Fruit fly (Drosophila melanogaster) whole organism, embryonic: ENCODE measurements around the gene BomT3.

Source experiments
- CG10959 ChIP-seq: fragments of 200-800 bp; sonication (Bioruptor generic); IDR thresholded peaks from 2 replicates; pipeline ENCODE4 v1.3.6; 2022; ENCODE audit warnings: missing biosample characterization, missing genetic modification characterization
- CG12219 ChIP-seq: fragments of 200-800 bp; sonication (Bioruptor generic); optimal IDR thresholded peaks from 3 replicates; lab custom pipeline; 2018; ENCODE audit warnings: missing biosample characterization, mild to moderate bottlenecking, missing genetic modification characterization
- CG12659 ChIP-seq: fragments of 200-800 bp; sonication (Bioruptor generic); optimal IDR thresholded peaks from 3 replicates; lab custom pipeline; 2017; ENCODE audit warnings: mild to moderate bottlenecking, missing biosample characterization, missing genetic modification reagents, missing genetic modification characterization
- CG12769 ChIP-seq: fragments of 200-800 bp; sonication (Bioruptor generic); optimal IDR thresholded peaks from 2 replicates; lab custom pipeline; 2019; ENCODE audit warnings: missing biosample characterization, mild to moderate bottlenecking, missing genetic modification characterization, moderate library complexity
- CG13894 ChIP-seq: fragments of 200-800 bp; sonication (Bioruptor generic); optimal IDR thresholded peaks from 3 replicates; lab custom pipeline; 2018; ENCODE audit warnings: missing biosample characterization, mild to moderate bottlenecking, missing genetic modification characterization, moderate library complexity
- CG18764 ChIP-seq: fragments of 200-800 bp; sonication (Bioruptor generic); optimal IDR thresholded peaks from 3 replicates; lab custom pipeline; 2016; ENCODE audit warnings: missing biosample characterization, missing genetic modification characterization
- CG2199 ChIP-seq: fragments of 200-800 bp; sonication (Bioruptor generic); IDR thresholded peaks from 3 replicates; pipeline ENCODE4 v1.3.6; 2022; ENCODE audit warnings: missing biosample characterization, missing genetic modification characterization
- CG2202 ChIP-seq: fragments of 200-800 bp; sonication (Bioruptor generic); optimal IDR thresholded peaks from 2 replicates; lab custom pipeline; 2018; ENCODE audit warnings: missing biosample characterization, mild to moderate bottlenecking, missing genetic modification characterization
- CG32767 ChIP-seq: fragments of 200-800 bp; sonication (Bioruptor generic); IDR thresholded peaks from 2 replicates; pipeline ENCODE4 v1.3.6; 2022; ENCODE audit warnings: missing biosample characterization, missing genetic modification characterization
- CG3726 ChIP-seq: fragments of 200-800 bp; sonication (Bioruptor generic); IDR thresholded peaks from 3 replicates; pipeline ENCODE4, ENCODE4 v1.3.6; 2022; ENCODE audit warnings: missing biosample characterization, missing genetic modification characterization
- CG4404 ChIP-seq: fragments of 200-800 bp; sonication (Bioruptor generic); IDR thresholded peaks from 2 replicates; pipeline ENCODE4 v1.3.6; 2022; ENCODE audit warnings: missing biosample characterization, missing genetic modification characterization
- CG5245 ChIP-seq: fragments of 200-800 bp; sonication (Bioruptor generic); optimal IDR thresholded peaks from 3 replicates; lab custom pipeline; 2016; ENCODE audit warnings: missing biosample characterization, missing genetic modification characterization
- CG6654 ChIP-seq: fragments of 200-800 bp; sonication (Bioruptor generic); optimal IDR thresholded peaks from 2 replicates; lab custom pipeline; 2017; ENCODE audit warnings: missing biosample characterization, mild to moderate bottlenecking, missing genetic modification characterization
- CG6689 ChIP-seq: fragments of 200-800 bp; sonication (Bioruptor generic); IDR thresholded peaks from 2 replicates; pipeline ENCODE4 v1.3.6; 2022; ENCODE audit warnings: missing biosample characterization, missing genetic modification characterization
- CG8281 ChIP-seq: fragments of 200-800 bp; sonication (Bioruptor generic); optimal IDR thresholded peaks from 2 replicates; lab custom pipeline; 2018; ENCODE audit warnings: missing biosample characterization, mild to moderate bottlenecking, missing genetic modification characterization, moderate library complexity
- CG8290 ChIP-seq, 3 experiments: fragments of 200-800 bp; sonication (Bioruptor generic); optimal IDR thresholded peaks; 2 replicates each; lab custom pipeline; 2016 to 2019; ENCODE audit warnings: missing biosample characterization in 3 of 3, missing genetic modification characterization in 3 of 3, mild to moderate bottlenecking in 2 of 3, moderate library complexity in 1 of 3
- CG9215 ChIP-seq: fragments of 200-800 bp; sonication (Bioruptor generic); IDR thresholded peaks from 2 replicates; pipeline ENCODE4 v1.3.6; 2022; ENCODE audit warnings: missing biosample characterization, missing genetic modification characterization
- CG9932 ChIP-seq: fragments of 200-800 bp; sonication (Bioruptor generic); IDR thresholded peaks from 2 replicates; pipeline ENCODE4 v1.3.6; 2022; ENCODE audit warnings: missing biosample characterization, missing genetic modification characterization
- Chrac-16 ChIP-seq: fragments of 200-800 bp; sonication (Bioruptor generic); optimal IDR thresholded peaks from 3 replicates; lab custom pipeline; 2016; ENCODE audit warnings: missing biosample characterization, missing genetic modification characterization
- Deaf1 ChIP-seq: fragments of 200-800 bp; optimal IDR thresholded peaks from 3 replicates; lab custom pipeline; 2019; ENCODE audit warnings: missing biosample characterization, mild to moderate bottlenecking, missing genetic modification characterization, moderate library complexity
- Ets65A ChIP-seq: fragments of 200-800 bp; sonication (Bioruptor generic); peaks from one replicate; lab custom pipeline; 2016; ENCODE audit warnings: missing biosample characterization, missing genetic modification characterization
- Fer1 ChIP-seq: fragments of 200-800 bp; sonication (Bioruptor generic); optimal IDR thresholded peaks from 2 replicates; lab custom pipeline; 2017; ENCODE audit warnings: missing biosample characterization, mild to moderate bottlenecking, missing genetic modification characterization
- MBD-R2 ChIP-seq: fragments of 200-800 bp; sonication (Bioruptor generic); IDR thresholded peaks from 2 replicates; pipeline ENCODE4 v1.3.6; 2022; ENCODE audit warnings: missing biosample characterization, missing genetic modification characterization
- Med ChIP-seq: fragments of 200-800 bp; sonication (Bioruptor generic); peaks from one replicate; lab custom pipeline; 2016; ENCODE audit warnings: missing biosample characterization, missing genetic modification characterization, mild to moderate bottlenecking, inconsistent platforms, moderate library complexity
- Myb ChIP-seq: fragments of 200-800 bp; sonication (Bioruptor generic); optimal IDR thresholded peaks from 2 replicates; lab custom pipeline; 2016; ENCODE audit warnings: missing biosample characterization, missing genetic modification characterization
- Pdp1 ChIP-seq, 2 experiments: fragments of 200-800 bp; sonication (Bioruptor generic); optimal IDR thresholded peaks; 3 replicates each; lab custom pipeline; 2016; ENCODE audit warnings: missing biosample characterization in 2 of 2, missing genetic modification characterization in 2 of 2, mild to moderate bottlenecking in 1 of 2, moderate library complexity in 1 of 2
- Sry-β ChIP-seq: fragments of 200-800 bp; sonication (Bioruptor generic); optimal IDR thresholded peaks from 2 replicates; lab custom pipeline; 2018; ENCODE audit warnings: missing biosample characterization, mild to moderate bottlenecking, missing genetic modification characterization, moderate library complexity
- amos ChIP-seq: fragments of 200-800 bp; sonication (Bioruptor generic); IDR thresholded peaks from 2 replicates; pipeline ENCODE4 v1.3.6; 2022; ENCODE audit warnings: missing biosample characterization, missing genetic modification characterization; ENCODE audit not compliant: partially characterized antibody
- caup ChIP-seq: fragments of 200-800 bp; sonication (Bioruptor generic); optimal IDR thresholded peaks from 3 replicates; lab custom pipeline; 2017; ENCODE audit warnings: missing biosample characterization, mild to moderate bottlenecking, missing genetic modification characterization, moderate library complexity; ENCODE audit not compliant: severe bottlenecking
- chif ChIP-seq, 2 experiments: fragments of 200-800 bp; sonication (Bioruptor generic); optimal IDR thresholded peaks; 3 replicates each; lab custom pipeline; 2016; ENCODE audit warnings: missing biosample characterization in 2 of 2, missing genetic modification characterization in 2 of 2
- chinmo ChIP-seq: fragments of 200-800 bp; sonication (Bioruptor generic); IDR thresholded peaks from 4 replicates; pipeline ENCODE4 v1.3.6; 2022; ENCODE audit warnings: missing biosample characterization, missing genetic modification characterization; ENCODE audit not compliant: partially characterized antibody
- dimm ChIP-seq: fragments of 200-800 bp; sonication (Bioruptor generic); IDR thresholded peaks from 2 replicates; pipeline ENCODE4 v1.3.6; 2022; ENCODE audit warnings: missing biosample characterization, missing genetic modification characterization
- dysf ChIP-seq: fragments of 200-800 bp; sonication (Bioruptor generic); IDR thresholded peaks from 3 replicates; pipeline ENCODE4 v1.3.6; 2022; ENCODE audit warnings: missing biosample characterization, missing genetic modification characterization
- jing ChIP-seq: fragments of 200-800 bp; sonication (Bioruptor generic); optimal IDR thresholded peaks from 2 replicates; lab custom pipeline; 2018; ENCODE audit warnings: missing biosample characterization, mild to moderate bottlenecking, missing genetic modification characterization
- kah ChIP-seq: fragments of 200-800 bp; sonication (Bioruptor generic); optimal IDR thresholded peaks from 2 replicates; lab custom pipeline; 2018; ENCODE audit warnings: missing biosample characterization, mild to moderate bottlenecking, missing genetic modification characterization
- nom ChIP-seq: fragments of 200-800 bp; sonication (Bioruptor generic); optimal IDR thresholded peaks from 2 replicates; lab custom pipeline; 2017; ENCODE audit warnings: missing biosample characterization, missing genetic modification characterization, mild to moderate bottlenecking, moderate library complexity, missing genetic modification reagents
- pum ChIP-seq: fragments of 200-800 bp; sonication (Bioruptor generic); optimal IDR thresholded peaks from 2 replicates; lab custom pipeline; 2016; ENCODE audit warnings: missing biosample characterization, missing genetic modification characterization
- sc ChIP-seq, 3 experiments: fragments of >200 bp in 2 of 3; fragments of 200-800 bp in 1 of 3; sonication (Bioruptor generic) in 1 of 3; optimal IDR thresholded peaks; 2 replicates in 2 of 3; 3 replicates in 1 of 3; lab custom pipeline; 2017; ENCODE audit warnings: mild to moderate bottlenecking in 1 of 3, missing biosample characterization in 1 of 3, missing genetic modification characterization in 1 of 3, missing genetic modification reagents in 1 of 3
- sd ChIP-seq: fragments of 200-800 bp; sonication (Bioruptor generic); optimal IDR thresholded peaks from 3 replicates; lab custom pipeline; 2018; ENCODE audit warnings: missing biosample characterization, mild to moderate bottlenecking, missing genetic modification characterization, moderate library complexity
- sens-2 ChIP-seq: fragments of 200-800 bp; sonication (Bioruptor generic); IDR thresholded peaks from 2 replicates; pipeline ENCODE4 v1.3.6; 2022; ENCODE audit warnings: missing biosample characterization, missing genetic modification characterization
- seq ChIP-seq: fragments of 200-800 bp; sonication (Bioruptor generic); IDR thresholded peaks from 2 replicates; pipeline ENCODE4 v1.3.6; 2022; ENCODE audit warnings: missing biosample characterization, missing genetic modification characterization
- sna ChIP-seq: fragments of 200-800 bp; sonication (Bioruptor generic); IDR thresholded peaks from 2 replicates; pipeline ENCODE4 v1.3.6; 2022; ENCODE audit warnings: missing biosample characterization, missing genetic modification characterization; ENCODE audit not compliant: partially characterized antibody
- sqz ChIP-seq: fragments of 200-800 bp; sonication (Bioruptor generic); optimal IDR thresholded peaks from 3 replicates; lab custom pipeline; 2018; ENCODE audit warnings: missing biosample characterization, mild to moderate bottlenecking, missing genetic modification characterization
- sug ChIP-seq: fragments of 200-800 bp; optimal IDR thresholded peaks from 2 replicates; lab custom pipeline; 2019; ENCODE audit warnings: missing biosample characterization, mild to moderate bottlenecking, missing genetic modification characterization, moderate library complexity
- twi ChIP-seq: fragments of 200-800 bp; optimal IDR thresholded peaks from 2 replicates; lab custom pipeline; 2019; ENCODE audit warnings: missing biosample characterization, mild to moderate bottlenecking, missing genetic modification characterization, moderate library complexity
- wek ChIP-seq: fragments of 200-800 bp; sonication (Bioruptor generic); optimal IDR thresholded peaks from 3 replicates; lab custom pipeline; 2018; ENCODE audit warnings: missing biosample characterization, mild to moderate bottlenecking, missing genetic modification characterization, moderate library complexity

The BomT3 gene

dm6 chr3R:22049134-22049796, 36.9 kb downstream of the BomT3 start (continued):
- TF ChIP-seq CG5245 (GFP tag; lab: Kevin White, UChicago) = peak; percentile 62
- TF ChIP-seq CG6654 (GFP tag; lab: Kevin White, UChicago) = peak; percentile 16
- TF ChIP-seq wek (GFP tag; lab: Kevin White, UChicago) = no peak
- peak; percentile 62 for TF ChIP-seq Myb (GFP tag; lab: Kevin White, UChicago)
- TF ChIP-seq caup (GFP tag; lab: Kevin White, UChicago) = peak; percentile 79
- no peak; the same call in none of the 2 replicates for TF ChIP-seq CG9215 (GFP tag; lab: Robert Waterston, UW)
- peak; percentile 88 for TF ChIP-seq Fer1
- peak; percentile 78 to 80 for TF ChIP-seq chif (GFP tag; optimal IDR thresholded peaks at IDR 0.05; lab: Kevin White, UChicago)
- TF ChIP-seq MBD-R2 (GFP tag; lab: Robert Waterston, UW) = peak; percentile 54; the same call in 1 of the 2 replicates
- peak; percentile 60 to 80 for TF ChIP-seq Pdp1 (GFP tag; optimal IDR thresholded peaks at IDR 0.05; lab: Kevin White, UChicago)
- TF ChIP-seq kah (GFP tag; lab: Kevin White, UChicago) = peak; percentile 68
- 0 out of 4 replicates have a peak, but pooled peaks have one; percentile 49 for TF ChIP-seq chinmo (GFP tag; lab: Robert Waterston, UW)

dm6 chr3R:22047412-22047811, 38.8 kb downstream of the BomT3 start:
- no peak for TF ChIP-seq Sry-β
- TF ChIP-seq CG2202 (tag; lab: Kevin White, UChicago) = no peak
- TF ChIP-seq Ets65A (GFP tag; lab: Kevin White, UChicago) = peak; percentile 24
- no peak for TF ChIP-seq jing (GFP tag; lab: Kevin White, UChicago)
- no peak for TF ChIP-seq CG4404 (GFP tag; lab: Robert Waterston, UW)
- no peak for TF ChIP-seq dimm
- no peak for TF ChIP-seq sc (optimal IDR thresholded peaks at IDR 0.05; lab: Kevin White, UChicago)
- TF ChIP-seq sc (GFP tag; optimal IDR thresholded peaks at IDR 0.05; lab: Kevin White, UChicago) = no peak
- TF ChIP-seq CG8281 = no peak
- peak; percentile 65 for TF ChIP-seq sd
- TF ChIP-seq sens-2 (GFP tag; lab: Robert Waterston, UW) = no peak
- no peak for TF ChIP-seq CG12659 (GFP tag; lab: Kevin White, UChicago)
- TF ChIP-seq CG18764 (GFP tag; lab: Kevin White, UChicago) = no peak
- TF ChIP-seq CG32767 (GFP tag; lab: Robert Waterston, UW) = peak; percentile 55
- TF ChIP-seq twi = peak; percentile 39

- TF ChIP-seq CG6689 (GFP tag; lab: Robert Waterston, UW) (0 out of 2 replicates have a peak, but pooled peaks have one; percentile 6), CG3726 (GFP tag; lab: Robert Waterston, UW) (no peak), chinmo (GFP tag; lab: Robert Waterston, UW) (peak; percentile 85; the same call in 2 of the 4 replicates), sug (tag; lab: Kevin White, UChicago) (peak; percentile 10), dysf (no peak), CG12769 (tag; lab: Kevin White, UChicago) (peak; percentile 39), CG9932 (no peak), CG8290 (GFP tag; optimal IDR thresholded peaks at IDR 0.05; lab: Kevin White, UChicago) (no peak), CG8290 (tag; optimal IDR thresholded peaks at IDR 0.05; lab: Kevin White, UChicago) (peak in 1 of 2 experiments; percentile 34), Deaf1 (tag; lab: Kevin White, UChicago) (peak; percentile 20), pum (GFP tag; lab: Kevin White, UChicago) (no peak), sna (no peak), seq (GFP tag; lab: Robert Waterston, UW) (no peak), CG2199 (GFP tag; lab: Robert Waterston, UW) (peak; percentile 59; the same call in 1 of the 3 replicates), CG12219 (no peak), CG10959 (no peak), sqz (no peak), amos (GFP tag; lab: Robert Waterston, UW) (no peak), Chrac-16 (GFP tag; lab: Kevin White, UChicago) (no peak), Med (peak; percentile 78), CG13894 (tag; lab: Kevin White, UChicago) (peak; percentile 83), Ets65A (GFP tag; lab: Kevin White, UChicago) (peak; percentile 81), nom (GFP tag; lab: Kevin White, UChicago) (no peak)
Measured at dm6 chr3R:22046723-22047122, 39.5 kb downstream of the BomT3 start.
